Worm (Caenorhabditis elegans): ENCODE results near the gene T11B7.1.

DNA sequence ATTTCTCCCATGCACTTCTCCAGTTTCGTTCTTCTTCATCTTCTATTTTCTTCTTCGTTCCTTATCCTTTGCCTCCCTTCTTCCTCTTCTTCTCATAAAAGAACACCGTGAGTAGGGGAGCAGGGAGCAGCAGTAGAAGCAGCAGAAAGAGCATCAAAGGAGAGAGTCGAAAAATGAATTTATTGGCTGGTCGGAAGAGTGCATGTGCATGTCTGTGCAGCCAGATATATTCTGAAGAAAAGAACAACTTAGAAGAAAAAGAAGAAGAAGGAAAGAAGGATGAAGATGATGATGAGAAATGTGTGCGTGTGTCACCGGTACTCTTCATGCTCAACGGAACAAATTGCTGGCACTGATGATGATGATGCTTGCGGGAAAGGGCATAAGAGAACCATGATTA, 44.3 kb upstream of the T11B7.1 start:
- TF ChIP-seq ama-1 (optimal IDR thresholded peaks at IDR 0.05) (no peak), hmg-4 (GFP tag; optimal IDR thresholded peaks at IDR 0.05) (no peak), flt-1 (GFP tag; IDR thresholded peaks at IDR 0.05) (no peak), F13C5.2 (tag; optimal IDR thresholded peaks at IDR 0.05) (no peak), ceh-13 (GFP tag; optimal IDR thresholded peaks at IDR 0.05) (no peak), tbx-11 (GFP tag; IDR thresholded peaks at IDR 0.05) (no peak), ceh-36 (tag; optimal IDR thresholded peaks at IDR 0.05) (no peak), pes-1 (GFP tag; IDR thresholded peaks at IDR 0.05) (no peak), aly-1 (tag; optimal IDR thresholded peaks at IDR 0.05) (no peak)

Measured in whole organism, early embryonic.